Worm (Caenorhabditis elegans) whole organism, early embryonic: Measurements from ENCODE around the gene srh-236.

ENCODE experiments used
- B0310.2 ChIP-seq: sonication (generic microtip); optimal IDR thresholded peaks from 2 replicates; lab custom pipeline; 2016; ENCODE audit warnings: mild to moderate bottlenecking, missing genetic modification characterization, missing compliant biosample characterization
- ama-1 ChIP-seq: fragments of 150-350 bp; optimal IDR thresholded peaks from 2 replicates; lab custom pipeline; 2014
- ets-7 ChIP-seq: sonication (generic microtip); optimal IDR thresholded peaks from 2 replicates; lab custom pipeline; 2016; ENCODE audit warnings: missing genotype, missing genetic modification characterization, missing compliant biosample characterization
- flt-1 ChIP-seq: fragments of 200-800 bp; sonication (Bioruptor generic); IDR thresholded peaks from 2 replicates; pipeline ENCODE4 v1.3.6; 2022; ENCODE audit warnings: missing genetic modification characterization, missing compliant biosample characterization
- hmg-4 ChIP-seq: fragments of 200-800 bp; sonication (Bioruptor generic); optimal IDR thresholded peaks from 2 replicates; lab custom pipeline; 2018; ENCODE audit warnings: mild to moderate bottlenecking, missing genetic modification characterization, missing compliant biosample characterization
- pes-1 ChIP-seq: fragments of 200-800 bp; sonication (Bioruptor generic); IDR thresholded peaks from 2 replicates; pipeline ENCODE4 v1.3.6; 2022; ENCODE audit warnings: missing genetic modification reagents, missing genetic modification characterization, missing compliant biosample characterization
- sea-1 ChIP-seq: fragments of 200-800 bp; sonication (Bioruptor generic); conservative IDR thresholded peaks from 2 replicates; pipeline ENCODE4 v1.3.6; 2022; ENCODE audit warnings: missing genetic modification characterization, missing compliant biosample characterization
- tra-4 ChIP-seq: sonication (generic microtip); optimal IDR thresholded peaks from 2 replicates; lab custom pipeline; 2017; ENCODE audit warnings: missing genetic modification characterization, missing compliant biosample characterization

DNA sequence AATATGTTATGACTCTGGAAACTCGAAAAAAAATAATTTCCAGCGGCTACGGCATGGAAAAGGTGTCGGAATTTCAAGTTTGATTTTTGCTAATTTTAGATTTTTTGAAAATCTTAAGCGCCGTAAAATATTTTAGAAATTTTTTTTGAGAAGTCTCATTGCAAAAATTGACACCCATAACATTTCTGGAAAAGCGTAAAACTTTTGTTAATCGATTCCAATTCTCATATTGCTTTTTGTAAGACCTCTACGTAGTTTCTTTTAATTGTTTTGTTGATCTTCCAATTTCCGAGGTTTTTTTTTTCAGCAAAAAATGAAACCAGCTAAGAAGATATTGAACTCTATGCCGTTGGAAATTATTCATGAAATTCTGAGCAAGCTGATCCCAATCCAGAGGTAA is 47.0 kb upstream of the srh-236 start, which contains the start of gene fbxa-85:
- TF ChIP-seq ets-7 = no peak
- no peak for TF ChIP-seq pes-1 (GFP tag; lab: Robert Waterston, UW)
- no peak for TF ChIP-seq ama-1 (lab: Kevin White, UChicago)
- no peak for TF ChIP-seq tra-4
- TF ChIP-seq sea-1 = no peak
- TF ChIP-seq B0310.2 = no peak
- TF ChIP-seq flt-1 (GFP tag; lab: Robert Waterston, UW) = no peak
- TF ChIP-seq hmg-4 (GFP tag; lab: Kevin White, UChicago) = no peak
